Worm (Caenorhabditis elegans) whole organism, dauer: ENCODE results near the gene ccch-1.
"Not testable (repeated sequence)": the region's sequence is repeated elsewhere in the genome, so short reads cannot be mapped to it uniquely, and the experiment has no call there.

Experiments used
- unc-62 ChIP-seq: sonication (generic microtip); optimal IDR thresholded peaks from 2 replicates; lab custom pipeline; 2017; ENCODE audit warnings: missing biosample characterization, missing genetic modification reagents, missing genetic modification characterization

The ccch-1 gene

ce11 chrV:11527531-11527930, at the start of gene ccch-1:
Gene ccch-1, plus strand, starts transcription at chrV:11527831.
- TF ChIP-seq unc-62: no peak

- no peak for TF ChIP-seq unc-62
Observed at ce11 chrV:11479406-11479805, 48.2 kb upstream of the ccch-1 start, which contains the start of gene T11F9.22. Gene T11F9.22, plus strand, starts transcription at chrV:11479706.

- TF ChIP-seq unc-62: not testable (repeated sequence)
Observed at ce11 chrV:11480734-11481133, 46.9 kb upstream of the ccch-1 start, which contains the start of gene T11F9.14. Gene T11F9.14, minus strand, starts transcription at chrV:11480834.

ce11 chrV:11483580-11484092, 44.0 kb upstream of the ccch-1 start, which contains the start of gene col-157:
Gene col-157, plus strand, starts transcription at chrV:11484042.
- not testable (repeated sequence) for TF ChIP-seq unc-62

ce11 chrV:11484404-11484803, 43.2 kb upstream of the ccch-1 start:
- TF ChIP-seq unc-62: no peak

ce11 chrV:11485558-11485957, 42.1 kb upstream of the ccch-1 start, which contains the start of gene srh-1:
Gene srh-1, plus strand, starts transcription at chrV:11485858.
- no peak for TF ChIP-seq unc-62

- no peak for TF ChIP-seq unc-62
Observed at ce11 chrV:11486680-11487079, 41.0 kb upstream of the ccch-1 start, which contains the start of gene T11F9.10. Gene T11F9.10, plus strand, starts transcription at chrV:11486980.

- no peak for TF ChIP-seq unc-62
Observed at ce11 chrV:11488288-11488687, 39.3 kb upstream of the ccch-1 start.

- TF ChIP-seq unc-62: no peak
Observed at ce11 chrV:11490382-11490781, 37.2 kb upstream of the ccch-1 start, which contains the start of gene dhs-19. Gene dhs-19, minus strand, starts transcription at chrV:11490482.

- no peak for TF ChIP-seq unc-62
Observed at ce11 chrV:11492456-11492855, 35.2 kb upstream of the ccch-1 start, which contains the start of gene T11F9.21. Gene T11F9.21, plus strand, starts transcription at chrV:11492756.

ce11 chrV:11496283-11496682, 31.3 kb upstream of the ccch-1 start, which contains the start of gene htrl-1:
Gene htrl-1, minus strand, starts transcription at chrV:11496383.
- no peak for TF ChIP-seq unc-62

- TF ChIP-seq unc-62: no peak
Observed at ce11 chrV:11497475-11497874, 30.2 kb upstream of the ccch-1 start.

ce11 chrV:11499786-11500185, 27.8 kb upstream of the ccch-1 start:
- TF ChIP-seq unc-62: no peak

ce11 chrV:11500980-11501379, 26.7 kb upstream of the ccch-1 start:
- TF ChIP-seq unc-62: no peak

- no peak for TF ChIP-seq unc-62
Observed at ce11 chrV:11503081-11503751, 24.4 kb upstream of the ccch-1 start, which contains the start of gene C55A6.12. Gene C55A6.12, minus strand, starts transcription at chrV:11503131.

ce11 chrV:11504853-11505397, 22.7 kb upstream of the ccch-1 start, which contains the start of the genes C55A6.1 and C55A6.10:
Gene C55A6.1, minus strand, starts transcription at chrV:11504968.
Gene C55A6.10, plus strand, starts transcription at chrV:11505347.
- not testable (repeated sequence) for TF ChIP-seq unc-62

ce11 chrV:11506347-11506746, 21.3 kb upstream of the ccch-1 start:
- no peak for TF ChIP-seq unc-62
